Worm (Caenorhabditis elegans) whole organism, late embryonic: ENCODE data around the gene F26H11.4.

Experiments
- Y22D7AL.16 ChIP-seq: sonication (generic microtip); optimal IDR thresholded peaks from 2 replicates; lab custom pipeline; 2016; ENCODE audit warnings: missing genetic modification characterization, missing compliant biosample characterization
- ama-1 ChIP-seq: fragments of 150-350 bp; optimal IDR thresholded peaks from 2 replicates; lab custom pipeline; 2014
- dve-1 ChIP-seq: sonication (generic microtip); optimal IDR thresholded peaks from 2 replicates; lab custom pipeline; 2017; ENCODE audit warnings: antibody characterized with exemption, mild to moderate bottlenecking, missing genetic modification characterization, missing compliant biosample characterization
- elt-4 ChIP-seq: sonication (generic microtip); optimal IDR thresholded peaks from 2 replicates; lab custom pipeline; 2016; ENCODE audit warnings: missing genetic modification characterization, missing compliant biosample characterization
- nfya-1 ChIP-seq: sonication (generic microtip); optimal IDR thresholded peaks from 2 replicates; lab custom pipeline; 2017; ENCODE audit warnings: missing genetic modification characterization, mild to moderate bottlenecking, missing compliant biosample characterization, antibody characterized with exemption, moderate library complexity
- unc-55 ChIP-seq: sonication (generic microtip); optimal IDR thresholded peaks from 2 replicates; lab custom pipeline; 2017; ENCODE audit warnings: missing biosample characterization, missing genetic modification reagents, missing genetic modification characterization
- zip-5 ChIP-seq: sonication (generic microtip); optimal IDR thresholded peaks from 2 replicates; lab custom pipeline; 2016; ENCODE audit warnings: missing genetic modification characterization, missing compliant biosample characterization

DNA sequence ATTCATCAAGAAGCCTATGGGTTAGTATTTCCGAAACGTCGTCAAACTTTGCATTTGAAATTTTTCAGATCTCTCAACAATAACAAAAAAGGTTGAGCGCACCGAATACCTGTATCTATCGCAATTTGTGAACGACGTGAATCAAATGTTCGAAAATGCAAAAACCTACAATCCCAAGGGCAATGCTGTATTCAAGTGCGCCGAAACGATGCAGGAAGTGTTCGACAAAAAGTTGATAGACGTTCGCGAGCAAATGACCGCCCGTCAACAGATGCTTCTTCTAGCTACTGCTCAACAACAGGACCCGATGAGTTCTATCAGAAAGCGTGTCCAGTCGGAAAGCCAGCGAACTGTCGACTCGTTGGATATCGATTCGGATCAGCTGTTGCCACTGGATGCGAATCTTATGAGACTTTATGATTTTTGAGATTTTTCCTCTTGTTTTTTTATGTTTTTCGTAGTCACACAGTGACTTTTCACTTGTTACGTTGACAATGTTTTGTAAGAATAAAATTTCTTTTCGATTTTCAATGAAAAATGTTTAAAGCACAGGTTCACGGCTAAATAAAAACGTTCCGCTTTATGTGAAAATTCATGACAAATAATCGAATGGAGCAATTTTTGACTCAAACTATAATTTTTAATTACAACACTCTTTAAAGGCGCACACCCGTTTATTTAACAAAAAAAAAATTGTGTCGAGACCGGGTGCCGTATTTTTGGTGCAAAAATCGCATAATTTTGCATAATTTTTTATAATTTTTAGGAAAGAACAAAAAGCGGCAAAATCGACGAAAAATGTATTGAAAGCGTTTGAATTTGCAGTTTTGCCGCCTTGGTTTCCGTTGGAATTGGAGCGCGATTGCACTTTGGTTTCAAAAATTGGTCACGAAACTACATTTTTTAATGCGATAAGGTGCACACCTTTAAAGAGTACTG is 811 bp upstream of the F26H11.4 start:
- no peak for TF ChIP-seq elt-4 (tag; lab: Kevin White, UChicago)
- TF ChIP-seq dve-1 (tag; lab: Kevin White, UChicago) = no peak
- TF ChIP-seq unc-55 (GFP tag; lab: Kevin White, UChicago) = no peak
- TF ChIP-seq ama-1 = peak; percentile 28
- no peak for TF ChIP-seq Y22D7AL.16
- TF ChIP-seq nfya-1 = no peak
- no peak for TF ChIP-seq zip-5 (tag; lab: Kevin White, UChicago)
